Worm (Caenorhabditis elegans) whole organism, L3 larva: Measurements from ENCODE around the gene T25D10.1.

Experiments used
- R02D3.7 ChIP-seq: fragments of 150-350 bp; optimal IDR thresholded peaks from 2 replicates; lab custom pipeline; 2014; ENCODE audit warnings: missing biosample characterization, missing genetic modification characterization
- ZK546.5 ChIP-seq: sonication (generic microtip); optimal IDR thresholded peaks from 2 replicates; lab custom pipeline; 2017; ENCODE audit warnings: missing biosample characterization, missing genetic modification characterization
- aly-2 ChIP-seq: fragments of 150-350 bp; optimal IDR thresholded peaks from 2 replicates; lab custom pipeline; 2014; ENCODE audit warnings: missing biosample characterization, missing genetic modification characterization
- ama-1 ChIP-seq: fragments of 150-350 bp; optimal IDR thresholded peaks from 2 replicates; lab custom pipeline; 2018
- ceh-16 ChIP-seq: sonication (generic microtip); optimal IDR thresholded peaks from 2 replicates; lab custom pipeline; 2017; ENCODE audit warnings: missing biosample characterization, missing genetic modification characterization
- ceh-28 ChIP-seq: fragments of 150-350 bp; optimal IDR thresholded peaks from 2 replicates; lab custom pipeline; 2014; ENCODE audit warnings: missing biosample characterization, missing genetic modification reagents, missing genetic modification characterization
- ceh-82 ChIP-seq: fragments of 150-350 bp; optimal IDR thresholded peaks from 2 replicates; lab custom pipeline; 2014; ENCODE audit warnings: missing biosample characterization, missing genetic modification characterization
- ceh-9 ChIP-seq: sonication (generic microtip); optimal IDR thresholded peaks from 2 replicates; lab custom pipeline; 2018; ENCODE audit warnings: missing biosample characterization, missing genetic modification characterization
- daf-12 ChIP-seq: fragments of 150-350 bp; optimal IDR thresholded peaks from 2 replicates; lab custom pipeline; 2014; ENCODE audit warnings: missing biosample characterization, missing genetic modification reagents, missing genetic modification characterization
- egl-27 ChIP-seq: sonication (generic microtip); optimal IDR thresholded peaks from 4 replicates; lab custom pipeline; 2017; ENCODE audit warnings: missing biosample characterization, missing genetic modification reagents, missing genetic modification characterization
- egl-5 ChIP-seq: fragments of 150-350 bp; optimal IDR thresholded peaks from 2 replicates; lab custom pipeline; 2017; ENCODE audit warnings: missing biosample characterization, missing genetic modification reagents, missing genetic modification characterization, inconsistent platforms
- elt-1 ChIP-seq: fragments of 150-350 bp; optimal IDR thresholded peaks from 2 replicates; lab custom pipeline; 2014; ENCODE audit warnings: missing biosample characterization, missing genetic modification characterization
- elt-2 ChIP-seq: sonication (generic microtip); optimal IDR thresholded peaks from 2 replicates; lab custom pipeline; 2016; ENCODE audit warnings: missing genetic modification reagents, mild to moderate bottlenecking, missing genetic modification characterization, missing compliant biosample characterization
- elt-3 ChIP-seq, 3 experiments: fragments of 150-350 bp in 1 of 3; sonication (generic microtip) in 2 of 3; optimal IDR thresholded peaks; 2 replicates in 2 of 3; 4 replicates in 1 of 3; lab custom pipeline; 2014 to 2017; ENCODE audit warnings: missing biosample characterization in 3 of 3, missing genetic modification characterization in 3 of 3
- eor-1 ChIP-seq, 2 experiments: fragments of 150-350 bp; optimal IDR thresholded peaks; 2 replicates each; lab custom pipeline; 2014 to 2018; ENCODE audit warnings: missing biosample characterization in 2 of 2, missing genetic modification characterization in 2 of 2
- fkh-10 ChIP-seq: sonication (generic microtip); optimal IDR thresholded peaks from 2 replicates; lab custom pipeline; 2017; ENCODE audit warnings: missing biosample characterization, missing genetic modification reagents, missing genetic modification characterization
- fkh-2 ChIP-seq: fragments of 150-350 bp; optimal IDR thresholded peaks from 2 replicates; lab custom pipeline; 2014; ENCODE audit warnings: missing biosample characterization, missing genetic modification reagents, missing genetic modification characterization
- fos-1 ChIP-seq: fragments of 150-350 bp; optimal IDR thresholded peaks from 2 replicates; lab custom pipeline; 2014; ENCODE audit warnings: missing biosample characterization, missing genetic modification characterization
- hmg-11 ChIP-seq: sonication (generic microtip); optimal IDR thresholded peaks from 2 replicates; lab custom pipeline; 2016; ENCODE audit warnings: missing genetic modification characterization, missing compliant biosample characterization
- jun-1 ChIP-seq: fragments of 150-350 bp; optimal IDR thresholded peaks from 2 replicates; lab custom pipeline; 2014; ENCODE audit warnings: missing biosample characterization, missing genetic modification reagents, missing genetic modification characterization
- lin-15B ChIP-seq: fragments of 150-350 bp; optimal IDR thresholded peaks from 2 replicates; lab custom pipeline; 2014; ENCODE audit warnings: missing biosample characterization, missing genetic modification characterization
- lin-39 ChIP-seq: fragments of 150-350 bp; optimal IDR thresholded peaks from 2 replicates; lab custom pipeline; 2018; ENCODE audit warnings: missing biosample characterization, missing genetic modification reagents, missing genetic modification characterization
- lsy-12 ChIP-seq: sonication (generic microtip); optimal IDR thresholded peaks from 2 replicates; lab custom pipeline; 2016; ENCODE audit warnings: mild to moderate bottlenecking, missing genetic modification characterization, missing compliant biosample characterization
- mdl-1 ChIP-seq: fragments of 150-350 bp; optimal IDR thresholded peaks from 2 replicates; lab custom pipeline; 2014; ENCODE audit warnings: missing biosample characterization, missing genetic modification characterization
- mml-1 ChIP-seq: fragments of 150-350 bp; sonication (generic microtip); optimal IDR thresholded peaks from 3 replicates; lab custom pipeline; 2014; ENCODE audit warnings: missing biosample characterization, missing genetic modification characterization
- nfya-1 ChIP-seq: sonication (generic microtip); optimal IDR thresholded peaks from 2 replicates; lab custom pipeline; 2017; ENCODE audit warnings: missing genetic modification characterization, mild to moderate bottlenecking, missing compliant biosample characterization, antibody characterized with exemption, moderate library complexity; ENCODE audit not compliant: insufficient read depth
- nhr-11 ChIP-seq: fragments of 150-350 bp; optimal IDR thresholded peaks from 2 replicates; lab custom pipeline; 2014; ENCODE audit warnings: missing biosample characterization, missing genetic modification characterization
- nhr-12 ChIP-seq: fragments of 150-350 bp; optimal IDR thresholded peaks from 2 replicates; lab custom pipeline; 2014; ENCODE audit warnings: missing biosample characterization, missing genetic modification characterization
- nhr-23 ChIP-seq: fragments of 150-350 bp; optimal IDR thresholded peaks from 2 replicates; lab custom pipeline; 2014; ENCODE audit warnings: missing biosample characterization, missing genetic modification reagents, missing genetic modification characterization
- nhr-25 ChIP-seq: sonication (generic microtip); optimal IDR thresholded peaks from 2 replicates; lab custom pipeline; 2017; ENCODE audit warnings: missing biosample characterization, missing genetic modification characterization
- nhr-28 ChIP-seq: fragments of 150-350 bp; optimal IDR thresholded peaks from 2 replicates; lab custom pipeline; 2014; ENCODE audit warnings: missing biosample characterization, missing genetic modification characterization
- nhr-43 ChIP-seq: sonication (generic microtip); optimal IDR thresholded peaks from 2 replicates; lab custom pipeline; 2016; ENCODE audit warnings: mild to moderate bottlenecking, missing genetic modification characterization, missing compliant biosample characterization; ENCODE audit not compliant: poor library complexity, severe bottlenecking
- nhr-67 ChIP-seq: fragments of 150-350 bp; optimal IDR thresholded peaks from 2 replicates; lab custom pipeline; 2014; ENCODE audit warnings: missing biosample characterization, missing genetic modification characterization
- nhr-76 ChIP-seq: fragments of 150-350 bp; sonication (generic microtip); optimal IDR thresholded peaks from 5 replicates; lab custom pipeline; 2014; ENCODE audit warnings: missing biosample characterization, missing genetic modification characterization
- nhr-77 ChIP-seq: fragments of 150-350 bp; optimal IDR thresholded peaks from 2 replicates; lab custom pipeline; 2014; ENCODE audit warnings: missing biosample characterization, missing genetic modification characterization
- pha-4 ChIP-seq: fragments of 150-350 bp; optimal IDR thresholded peaks from 2 replicates; lab custom pipeline; 2014; ENCODE audit warnings: missing biosample characterization, missing genetic modification reagents, missing genetic modification characterization
- pqm-1 ChIP-seq: fragments of 150-350 bp; optimal IDR thresholded peaks from 2 replicates; lab custom pipeline; 2017; ENCODE audit warnings: missing biosample characterization, missing genetic modification characterization, inconsistent platforms
- sea-2 ChIP-seq: fragments of 150-350 bp; sonication (generic microtip); optimal IDR thresholded peaks from 4 replicates; lab custom pipeline; 2014; ENCODE audit warnings: missing biosample characterization, missing genetic modification reagents, missing genetic modification characterization
- skn-1 ChIP-seq: fragments of 150-350 bp; optimal IDR thresholded peaks from 2 replicates; lab custom pipeline; 2014; ENCODE audit warnings: missing biosample characterization, missing genetic modification characterization
- snpc-4 ChIP-seq: fragments of 150-350 bp; optimal IDR thresholded peaks from 2 replicates; lab custom pipeline; 2014; ENCODE audit warnings: missing biosample characterization, missing genetic modification characterization
- tbx-2 ChIP-seq: sonication (generic microtip); optimal IDR thresholded peaks from 2 replicates; lab custom pipeline; 2016; ENCODE audit warnings: mild to moderate bottlenecking, missing genetic modification characterization, missing compliant biosample characterization
- unc-39 ChIP-seq: sonication (generic microtip); optimal IDR thresholded peaks from 4 replicates; lab custom pipeline; 2017; ENCODE audit warnings: missing biosample characterization, missing genetic modification characterization
- unc-62 ChIP-seq: fragments of 150-350 bp; sonication (generic microtip); optimal IDR thresholded peaks from 4 replicates; lab custom pipeline; 2014; ENCODE audit warnings: missing biosample characterization, missing genetic modification reagents, missing genetic modification characterization
- zag-1 ChIP-seq: fragments of 150-350 bp; optimal IDR thresholded peaks from 2 replicates; lab custom pipeline; 2014; ENCODE audit warnings: missing biosample characterization, missing genetic modification characterization
- ztf-11 ChIP-seq: fragments of 150-350 bp; optimal IDR thresholded peaks from 2 replicates; lab custom pipeline; 2014; ENCODE audit warnings: missing biosample characterization, missing genetic modification characterization
- ztf-4 ChIP-seq: fragments of 150-350 bp; optimal IDR thresholded peaks from 2 replicates; lab custom pipeline; 2014; ENCODE audit warnings: missing biosample characterization, missing genetic modification characterization

T25D10.1 gene

ce11 chrII:6379038-6379563, 24.1 kb upstream of the T25D10.1 start:
- TF ChIP-seq nhr-23 (tag; lab: Kevin White, UChicago): peak; percentile 44
- no peak for TF ChIP-seq egl-5 (tag; lab: Kevin White, UChicago)
- no peak for TF ChIP-seq lin-15B (tag; lab: Kevin White, UChicago)
- TF ChIP-seq nhr-43 (tag; lab: Kevin White, UChicago): peak; percentile 42
- TF ChIP-seq aly-2: no peak
- TF ChIP-seq elt-3 (tag; optimal IDR thresholded peaks at IDR 0.05; lab: Kevin White, UChicago): no peak
- TF ChIP-seq eor-1 (tag; optimal IDR thresholded peaks at IDR 0.05; lab: Kevin White, UChicago): no peak
- peak; percentile 2 for TF ChIP-seq nhr-25 (tag; lab: Kevin White, UChicago)
- no peak for TF ChIP-seq snpc-4 (tag; lab: Kevin White, UChicago)
- TF ChIP-seq fkh-10: no peak
- TF ChIP-seq, all 47 proteins: peak for 3

- TF ChIP-seq nhr-23 (tag; lab: Kevin White, UChicago): no peak
- no peak for TF ChIP-seq pqm-1 (tag; lab: Kevin White, UChicago)
- TF ChIP-seq fkh-10: no peak
- TF ChIP-seq elt-3 (tag; optimal IDR thresholded peaks at IDR 0.05; lab: Kevin White, UChicago): no peak
- TF ChIP-seq tbx-2 (tag; lab: Kevin White, UChicago): no peak
- TF ChIP-seq egl-27 (tag; lab: Kevin White, UChicago): no peak
- TF ChIP-seq ztf-11 (tag; lab: Kevin White, UChicago): no peak
- TF ChIP-seq mdl-1 (tag; lab: Kevin White, UChicago): no peak
- no peak for TF ChIP-seq skn-1 (tag; lab: Kevin White, UChicago)
- no peak for TF ChIP-seq egl-5 (tag; lab: Kevin White, UChicago)
- TF ChIP-seq, all 47 proteins: peak for 0
Observed at ce11 chrII:6380866-6381265, 22.3 kb upstream of the T25D10.1 start, which contains the start of gene F58F12.12. TSS of gene F58F12.12 (plus strand) at chrII:6381166.

- TF ChIP-seq unc-62 (GFP tag; lab: Kevin White, UChicago): no peak
- no peak for TF ChIP-seq elt-1 (tag; lab: Kevin White, UChicago)
- TF ChIP-seq skn-1 (tag; lab: Kevin White, UChicago): no peak
- TF ChIP-seq fos-1 (tag; lab: Kevin White, UChicago): no peak
- no peak for TF ChIP-seq mml-1 (tag; lab: Kevin White, UChicago)
- peak; percentile 46 for TF ChIP-seq egl-5 (tag; lab: Kevin White, UChicago)
- TF ChIP-seq ceh-9 (tag; lab: Kevin White, UChicago): no peak
- no peak for TF ChIP-seq ztf-11 (tag; lab: Kevin White, UChicago)
- TF ChIP-seq nhr-43 (tag; lab: Kevin White, UChicago): peak; percentile 70
- TF ChIP-seq fkh-2 (tag; lab: Kevin White, UChicago): no peak
- no peak for TF ChIP-seq sea-2 (GFP tag; lab: Kevin White, UChicago)
- TF ChIP-seq ceh-28: no peak
- TF ChIP-seq nhr-11 (tag; lab: Kevin White, UChicago): no peak
- TF ChIP-seq nhr-67 (tag; lab: Kevin White, UChicago): no peak
- TF ChIP-seq unc-39 (tag; lab: Kevin White, UChicago): no peak
- TF ChIP-seq tbx-2 (tag; lab: Kevin White, UChicago): no peak
- no peak for TF ChIP-seq nhr-28 (tag; lab: Kevin White, UChicago)
- TF ChIP-seq lsy-12 (tag; lab: Kevin White, UChicago): no peak
- no peak for TF ChIP-seq nhr-12
- peak; percentile 20 for TF ChIP-seq elt-2 (tag; lab: Kevin White, UChicago)
- TF ChIP-seq ceh-16 (tag; lab: Kevin White, UChicago): no peak
- TF ChIP-seq nfya-1 (tag; lab: Kevin White, UChicago): peak; percentile 72
- TF ChIP-seq pqm-1 (tag; lab: Kevin White, UChicago): peak; percentile 8
- peak; percentile 57 for TF ChIP-seq nhr-25 (tag; lab: Kevin White, UChicago)
- no peak for TF ChIP-seq mdl-1 (tag; lab: Kevin White, UChicago)
- no peak for TF ChIP-seq fkh-10
- no peak for TF ChIP-seq egl-27 (tag; lab: Kevin White, UChicago)
- TF ChIP-seq ceh-82 (tag; lab: Kevin White, UChicago): no peak
- no peak for TF ChIP-seq ama-1 (lab: Kevin White, UChicago)
- TF ChIP-seq R02D3.7 (tag; lab: Kevin White, UChicago): no peak
- peak; percentile 87 for TF ChIP-seq snpc-4 (tag; lab: Kevin White, UChicago)
- TF ChIP-seq nhr-77: no peak
- TF ChIP-seq daf-12 (tag; lab: Kevin White, UChicago): no peak
- no peak for TF ChIP-seq jun-1
- no peak for TF ChIP-seq aly-2
- no peak for TF ChIP-seq nhr-76 (tag; lab: Kevin White, UChicago)
- peak; percentile 94 for TF ChIP-seq lin-15B (tag; lab: Kevin White, UChicago)
- TF ChIP-seq nhr-23 (tag; lab: Kevin White, UChicago): peak; percentile 56
- TF ChIP-seq pha-4: peak; percentile 80
- TF ChIP-seq ztf-4: no peak
- TF ChIP-seq eor-1 (tag; optimal IDR thresholded peaks at IDR 0.05; lab: Kevin White, UChicago): no peak
- no peak for TF ChIP-seq zag-1
- TF ChIP-seq ZK546.5: no peak
- peak; percentile 56 for TF ChIP-seq hmg-11 (tag; lab: Kevin White, UChicago)
- TF ChIP-seq lin-39: peak; percentile 11
Observed at ce11 chrII:6383183-6383695, 20.0 kb upstream of the T25D10.1 start, which contains the start of gene F58F12.1. TSS of gene F58F12.1 (plus strand) at chrII:6383645.
